Worm (Caenorhabditis elegans) whole organism, L1 larva: Measurements from ENCODE around the gene F20D6.11.

Experiments
- F16B12.6 ChIP-seq: fragments of 150-350 bp; optimal IDR thresholded peaks from 2 replicates; lab custom pipeline; 2014; ENCODE audit warnings: missing biosample characterization, missing genetic modification characterization
- Y116A8C.19 ChIP-seq: sonication (generic microtip); optimal IDR thresholded peaks from 2 replicates; lab custom pipeline; 2016; ENCODE audit warnings: missing compliant biosample characterization, missing genetic modification characterization, borderline replicate concordance
- alr-1 ChIP-seq: fragments of 200-800 bp; sonication (Bioruptor generic); optimal IDR thresholded peaks from 2 replicates; lab custom pipeline; 2018; ENCODE audit warnings: borderline replicate concordance, mild to moderate bottlenecking, missing genetic modification characterization, missing compliant biosample characterization
- aly-2 ChIP-seq: fragments of 150-350 bp; optimal IDR thresholded peaks from 2 replicates; lab custom pipeline; 2014; ENCODE audit warnings: missing biosample characterization, missing genetic modification characterization
- ama-1 ChIP-seq: fragments of 150-350 bp; optimal IDR thresholded peaks from 2 replicates; lab custom pipeline; 2014
- ceh-88 ChIP-seq: fragments of 200-800 bp; sonication (Bioruptor generic); IDR thresholded peaks from 2 replicates; pipeline ENCODE4 v1.3.6; 2022; ENCODE audit warnings: missing genetic modification characterization, missing compliant biosample characterization
- ceh-90 ChIP-seq: sonication (generic microtip); optimal IDR thresholded peaks from 2 replicates; lab custom pipeline; 2016; ENCODE audit warnings: missing genetic modification characterization, missing compliant biosample characterization
- ces-1 ChIP-seq: fragments of 150-350 bp; optimal IDR thresholded peaks from 2 replicates; lab custom pipeline; 2014; ENCODE audit warnings: missing biosample characterization, missing genetic modification reagents, missing genetic modification characterization
- dsc-1 ChIP-seq: sonication (generic microtip); optimal IDR thresholded peaks from 2 replicates; lab custom pipeline; 2016; ENCODE audit warnings: mild to moderate bottlenecking, missing genetic modification characterization, missing compliant biosample characterization
- efl-3 ChIP-seq: fragments of 200-800 bp; sonication (Bioruptor generic); optimal IDR thresholded peaks from 2 replicates; lab custom pipeline; 2018; ENCODE audit warnings: mild to moderate bottlenecking, missing genetic modification characterization, missing compliant biosample characterization
- egl-13 ChIP-seq: sonication (generic microtip); optimal IDR thresholded peaks from 2 replicates; lab custom pipeline; 2016; ENCODE audit warnings: missing genotype, missing genetic modification reagents, missing genetic modification characterization, missing compliant biosample characterization
- egl-27 ChIP-seq, 2 experiments: fragments of 150-350 bp in 1 of 2; sonication (generic microtip); optimal IDR thresholded peaks; 3 replicates each; lab custom pipeline; 2017 to 2018; ENCODE audit warnings: missing biosample characterization in 2 of 2, missing genetic modification characterization in 2 of 2, missing genetic modification reagents in 2 of 2
- fkh-10 ChIP-seq: sonication (generic microtip); optimal IDR thresholded peaks from 2 replicates; lab custom pipeline; 2017; ENCODE audit warnings: missing biosample characterization, missing genetic modification reagents, missing genetic modification characterization
- fos-1 ChIP-seq: fragments of 150-350 bp; optimal IDR thresholded peaks from 2 replicates; lab custom pipeline; 2014; ENCODE audit warnings: missing biosample characterization, missing genetic modification characterization
- hlh-17 ChIP-seq: fragments of 200-800 bp; sonication (Bioruptor generic); optimal IDR thresholded peaks from 2 replicates; lab custom pipeline; 2018; ENCODE audit warnings: missing genetic modification characterization, mild to moderate bottlenecking, missing compliant biosample characterization, moderate library complexity, borderline replicate concordance
- hlh-4 ChIP-seq: sonication (generic microtip); optimal IDR thresholded peaks from 2 replicates; lab custom pipeline; 2016; ENCODE audit warnings: mild to moderate bottlenecking, missing genetic modification characterization, missing compliant biosample characterization
- hpl-2 ChIP-seq: fragments of 150-350 bp; optimal IDR thresholded peaks from 2 replicates; lab custom pipeline; 2014; ENCODE audit warnings: missing biosample characterization, missing genetic modification reagents, missing genetic modification characterization
- isw-1 ChIP-seq: fragments of 200-800 bp; sonication (Bioruptor generic); IDR thresholded peaks from 2 replicates; pipeline ENCODE4 v1.3.6; 2022; ENCODE audit warnings: missing genetic modification characterization, missing compliant biosample characterization
- jun-1 ChIP-seq: fragments of 150-350 bp; optimal IDR thresholded peaks from 2 replicates; lab custom pipeline; 2014; ENCODE audit warnings: missing biosample characterization, missing genetic modification reagents, missing genetic modification characterization
- lin-13 ChIP-seq: fragments of 150-350 bp; optimal IDR thresholded peaks from 2 replicates; lab custom pipeline; 2014; ENCODE audit warnings: missing biosample characterization, missing genetic modification reagents, missing genetic modification characterization
- lin-14 ChIP-seq: fragments of 200-800 bp; sonication (Bioruptor generic); optimal IDR thresholded peaks from 2 replicates; lab custom pipeline; 2018; ENCODE audit warnings: mild to moderate bottlenecking, missing genetic modification characterization, moderate library complexity, missing compliant biosample characterization
- lin-35 ChIP-seq, 2 experiments: fragments of 150-350 bp; optimal IDR thresholded peaks; 2 replicates each; lab custom pipeline; 2014; ENCODE audit warnings: missing biosample characterization in 2 of 2, missing genetic modification characterization in 2 of 2, missing genetic modification reagents in 2 of 2
- lin-39 ChIP-seq: fragments of 150-350 bp; optimal IDR thresholded peaks from 2 replicates; lab custom pipeline; 2014; ENCODE audit warnings: missing biosample characterization, missing genetic modification reagents, missing genetic modification characterization
- lir-3 ChIP-seq: sonication (generic microtip); optimal IDR thresholded peaks from 2 replicates; lab custom pipeline; 2016; ENCODE audit warnings: mild to moderate bottlenecking, missing genetic modification characterization, moderate library complexity, missing compliant biosample characterization; ENCODE audit not compliant: poor library complexity
- lsy-2 ChIP-seq, 2 experiments: fragments of 150-350 bp; optimal IDR thresholded peaks; 2 replicates each; lab custom pipeline; 2014; ENCODE audit warnings: missing biosample characterization in 2 of 2, missing genetic modification characterization in 2 of 2
- mdl-1 ChIP-seq, 2 experiments: fragments of 150-350 bp; optimal IDR thresholded peaks; 2 replicates each; lab custom pipeline; 2014 to 2017; ENCODE audit warnings: missing biosample characterization in 2 of 2, missing genetic modification characterization in 2 of 2, inconsistent platforms in 1 of 2
- mef-2 ChIP-seq: fragments of 150-350 bp; optimal IDR thresholded peaks from 2 replicates; lab custom pipeline; 2014; ENCODE audit warnings: missing biosample characterization, missing genetic modification characterization
- mep-1 ChIP-seq: fragments of 150-350 bp; optimal IDR thresholded peaks from 2 replicates; lab custom pipeline; 2014; ENCODE audit warnings: missing biosample characterization, missing genetic modification characterization
- nhr-11 ChIP-seq: fragments of 150-350 bp; optimal IDR thresholded peaks from 2 replicates; lab custom pipeline; 2014; ENCODE audit warnings: missing biosample characterization, missing genetic modification characterization
- nhr-12 ChIP-seq: sonication (generic microtip); optimal IDR thresholded peaks from 2 replicates; lab custom pipeline; 2017; ENCODE audit warnings: missing biosample characterization, missing genetic modification characterization
- nhr-237 ChIP-seq: fragments of 150-350 bp; optimal IDR thresholded peaks from 2 replicates; lab custom pipeline; 2014; ENCODE audit warnings: missing biosample characterization, missing genetic modification characterization
- nhr-47 ChIP-seq: sonication (generic microtip); optimal IDR thresholded peaks from 2 replicates; lab custom pipeline; 2016; ENCODE audit warnings: mild to moderate bottlenecking, missing genetic modification characterization, moderate library complexity, missing compliant biosample characterization
- nhr-71 ChIP-seq: sonication (generic microtip); optimal IDR thresholded peaks from 2 replicates; lab custom pipeline; 2016; ENCODE audit warnings: mild to moderate bottlenecking, missing genetic modification characterization, moderate library complexity, missing compliant biosample characterization
- nhr-77 ChIP-seq: fragments of 150-350 bp; optimal IDR thresholded peaks from 2 replicates; lab custom pipeline; 2014; ENCODE audit warnings: missing biosample characterization, missing genetic modification characterization
- nhr-85 ChIP-seq: sonication (generic microtip); peaks from one replicate; lab custom pipeline; 2016; ENCODE audit warnings: missing genetic modification characterization, inconsistent platforms, missing compliant biosample characterization
- nhr-90 ChIP-seq: sonication (generic microtip); optimal IDR thresholded peaks from 2 replicates; lab custom pipeline; 2016; ENCODE audit warnings: mild to moderate bottlenecking, missing genetic modification characterization, missing compliant biosample characterization; ENCODE audit not compliant: poor library complexity
- pag-3 ChIP-seq: sonication (generic microtip); optimal IDR thresholded peaks from 2 replicates; lab custom pipeline; 2017; ENCODE audit warnings: missing genetic modification characterization, mild to moderate bottlenecking, missing compliant biosample characterization, antibody characterized with exemption, borderline replicate concordance; ENCODE audit not compliant: insufficient read depth
- pax-3 ChIP-seq: fragments of 200-800 bp; sonication (Bioruptor generic); optimal IDR thresholded peaks from 2 replicates; lab custom pipeline; 2018; ENCODE audit warnings: mild to moderate bottlenecking, missing genetic modification characterization, moderate library complexity, missing compliant biosample characterization
- skn-1 ChIP-seq: fragments of 150-350 bp; optimal IDR thresholded peaks from 2 replicates; lab custom pipeline; 2014; ENCODE audit warnings: missing biosample characterization, missing genetic modification characterization
- snpc-4 ChIP-seq: fragments of 150-350 bp; optimal IDR thresholded peaks from 2 replicates; lab custom pipeline; 2014; ENCODE audit warnings: missing biosample characterization, missing genetic modification characterization
- sox-4 ChIP-seq: sonication (generic microtip); optimal IDR thresholded peaks from 2 replicates; lab custom pipeline; 2016; ENCODE audit warnings: missing genetic modification characterization, missing compliant biosample characterization
- sup-37 ChIP-seq: fragments of 200-800 bp; sonication (Bioruptor generic); optimal IDR thresholded peaks from 2 replicates; lab custom pipeline; 2018; ENCODE audit warnings: mild to moderate bottlenecking, missing genetic modification characterization, missing compliant biosample characterization
- tlp-1 ChIP-seq: fragments of 150-350 bp; optimal IDR thresholded peaks from 2 replicates; lab custom pipeline; 2014; ENCODE audit warnings: missing biosample characterization, missing genetic modification characterization
- unc-130 ChIP-seq: fragments of 150-350 bp; optimal IDR thresholded peaks from 2 replicates; lab custom pipeline; 2017; ENCODE audit warnings: missing biosample characterization, missing genetic modification characterization, inconsistent platforms
- unc-86 ChIP-seq: sonication (generic microtip); optimal IDR thresholded peaks from 2 replicates; lab custom pipeline; 2016; ENCODE audit warnings: missing genetic modification characterization, missing compliant biosample characterization
- xbp-1 ChIP-seq: sonication (generic microtip); optimal IDR thresholded peaks from 2 replicates; lab custom pipeline; 2016; ENCODE audit warnings: missing genetic modification characterization, missing compliant biosample characterization
- zag-1 ChIP-seq: fragments of 150-350 bp; optimal IDR thresholded peaks from 2 replicates; lab custom pipeline; 2014; ENCODE audit warnings: missing biosample characterization, missing genetic modification characterization
- ztf-11 ChIP-seq, 2 experiments: sonication (generic microtip); optimal IDR thresholded peaks; 2 replicates each; lab custom pipeline; 2016 to 2017; ENCODE audit warnings: missing genetic modification characterization in 2 of 2, missing biosample characterization in 1 of 2, missing compliant biosample characterization in 1 of 2
- ztf-4 ChIP-seq: fragments of 150-350 bp; optimal IDR thresholded peaks from 2 replicates; lab custom pipeline; 2014; ENCODE audit warnings: missing biosample characterization, missing genetic modification characterization

The F20D6.11 gene

ce11 chrV:8198994-8199393, at the start of gene F20D6.11:
TSS of gene F20D6.11 (minus strand) at chrV:8199094.
- no peak for TF ChIP-seq lin-35 (GFP tag; optimal IDR thresholded peaks at IDR 0.05; lab: Kevin White, UChicago)
- no peak for TF ChIP-seq nhr-237 (tag; lab: Kevin White, UChicago)
- TF ChIP-seq mep-1 (tag; lab: Kevin White, UChicago) = no peak
- no peak for TF ChIP-seq xbp-1
- no peak for TF ChIP-seq zag-1
- TF ChIP-seq nhr-71 (tag; lab: Kevin White, UChicago) = no peak
- TF ChIP-seq Y116A8C.19 (tag; lab: Kevin White, UChicago) = no peak
- no peak for TF ChIP-seq lin-13 (GFP tag; lab: Kevin White, UChicago)
- no peak for TF ChIP-seq nhr-12 (tag; lab: Kevin White, UChicago)
- no peak for TF ChIP-seq snpc-4 (tag; lab: Kevin White, UChicago)
- no peak for TF ChIP-seq egl-27 (tag; optimal IDR thresholded peaks at IDR 0.05; lab: Kevin White, UChicago)
- no peak for TF ChIP-seq jun-1 (tag; lab: Kevin White, UChicago)
- TF ChIP-seq fos-1 (tag; lab: Kevin White, UChicago) = no peak
- no peak for TF ChIP-seq unc-130 (tag; lab: Kevin White, UChicago)
- TF ChIP-seq tlp-1 (tag; lab: Kevin White, UChicago) = no peak
- TF ChIP-seq lsy-2 (tag; optimal IDR thresholded peaks at IDR 0.05; lab: Kevin White, UChicago) = no peak
- no peak for TF ChIP-seq mef-2 (tag; lab: Kevin White, UChicago)
- no peak for TF ChIP-seq pax-3

ce11 chrV:8247311-8248105, 48.6 kb upstream of the F20D6.11 start:
- TF ChIP-seq pax-3 (no peak), hlh-4 (tag; lab: Kevin White, UChicago) (no peak), nhr-47 (tag; lab: Kevin White, UChicago) (peak; percentile 90), ces-1 (no peak), hlh-17 (GFP tag; lab: Kevin White, UChicago) (no peak), ceh-88 (GFP tag; lab: Robert Waterston, UW) (no peak), nhr-71 (tag; lab: Kevin White, UChicago) (peak; percentile 90), lin-14 (GFP tag; lab: Kevin White, UChicago) (peak; percentile 85), nhr-77 (tag; lab: Kevin White, UChicago) (peak; percentile 79), nhr-90 (tag; lab: Kevin White, UChicago) (peak; percentile 96), fos-1 (tag; lab: Kevin White, UChicago) (peak; percentile 71), nhr-85 (tag; lab: Kevin White, UChicago) (peak; percentile 92), alr-1 (tag; lab: Kevin White, UChicago) (no peak), efl-3 (peak; percentile 36), ama-1 (lab: Kevin White, UChicago) (peak; percentile 90), xbp-1 (peak; percentile 62), nhr-237 (tag; lab: Kevin White, UChicago) (no peak), dsc-1 (tag; lab: Kevin White, UChicago) (peak; percentile 67), ceh-90 (tag; lab: Kevin White, UChicago) (no peak), unc-86 (tag; lab: Kevin White, UChicago) (no peak), aly-2 (tag; lab: Kevin White, UChicago) (peak; percentile 73), skn-1 (no peak), egl-13 (tag; lab: Kevin White, UChicago) (no peak), ztf-11 (tag; optimal IDR thresholded peaks at IDR 0.05; lab: Kevin White, UChicago) (peak in 1 of 2 experiments; percentile 46), isw-1 (GFP tag; lab: Robert Waterston, UW) (no peak), sup-37 (GFP tag; lab: Kevin White, UChicago) (peak; percentile 34), mdl-1 (tag; optimal IDR thresholded peaks at IDR 0.05; lab: Kevin White, UChicago) (peak in 1 of 2 experiments; percentile 9), hpl-2 (GFP tag; lab: Kevin White, UChicago) (peak; percentile 54), sox-4 (tag; lab: Kevin White, UChicago) (no peak), pag-3 (no peak), fkh-10 (GFP tag; lab: Kevin White, UChicago) (no peak), nhr-11 (tag; lab: Kevin White, UChicago) (no peak), F16B12.6 (no peak), lin-39 (tag; lab: Kevin White, UChicago) (peak; percentile 81), lir-3 (tag; lab: Kevin White, UChicago) (peak; percentile 23), ztf-4 (tag; lab: Kevin White, UChicago) (peak; percentile 24)
